Worm (Caenorhabditis elegans): ENCODE results near the gene C50H2.7.

ce11 chrV:9913863-9914262 is 8.7 kb upstream of the C50H2.7 start, which contains the start of gene fipr-10:
- no peak for TF ChIP-seq ztf-11 (tag; optimal IDR thresholded peaks at IDR 0.05)
- TF ChIP-seq sem-2 (GFP tag; optimal IDR thresholded peaks at IDR 0.05), result no peak
- TF ChIP-seq lin-13 (tag; optimal IDR thresholded peaks at IDR 0.05), result no peak
- no peak for TF ChIP-seq lsy-2 (tag; optimal IDR thresholded peaks at IDR 0.05)
- TF ChIP-seq unc-62 (GFP tag; optimal IDR thresholded peaks at IDR 0.05), result no peak
- TF ChIP-seq mab-5 (tag; optimal IDR thresholded peaks at IDR 0.05), result no peak
- TF ChIP-seq nhr-237 (tag; optimal IDR thresholded peaks at IDR 0.05), result no peak
- no peak for TF ChIP-seq elt-3 (tag; optimal IDR thresholded peaks at IDR 0.05)
- no peak for TF ChIP-seq pha-4 (tag; optimal IDR thresholded peaks at IDR 0.05)
- TF ChIP-seq nhr-76 (tag; optimal IDR thresholded peaks at IDR 0.05), result no peak

Measured in whole organism, mixed stage, embryonic.